Worm (Caenorhabditis elegans): ENCODE measurements around the gene brc-1.

DNA sequence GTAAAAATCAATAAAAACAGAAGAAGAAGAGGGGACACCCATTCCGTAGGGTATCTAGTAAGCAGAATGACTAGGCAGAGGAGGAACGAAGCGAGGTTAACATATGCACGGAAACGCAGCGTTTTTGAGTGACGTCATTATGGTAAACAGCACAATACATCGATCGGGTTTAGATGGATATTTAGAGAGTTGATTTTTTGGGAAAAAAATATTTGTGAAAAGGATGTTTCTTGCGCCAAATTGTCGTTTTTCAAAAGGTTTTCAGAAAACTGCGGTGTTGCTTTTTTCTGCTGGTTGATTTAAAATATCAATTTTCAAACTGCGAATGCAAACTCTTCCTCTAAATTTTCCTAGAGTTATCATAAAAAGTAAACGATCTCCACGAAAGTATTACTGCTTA lies 31.4 kb downstream of the brc-1 start, which contains the start of gene C36A4.10:
- TF ChIP-seq dao-5 (tag; optimal IDR thresholded peaks at IDR 0.05) (no peak), him-1 (tag; optimal IDR thresholded peaks at IDR 0.05) (no peak)

All from whole organism, L4/young adult.